Worm (Caenorhabditis elegans): ENCODE data around the gene ZK899.5.
A peak's percentile ranks its signal among the peaks of the same experiment; 100 is the strongest.

Gene ZK899.5

DNA sequence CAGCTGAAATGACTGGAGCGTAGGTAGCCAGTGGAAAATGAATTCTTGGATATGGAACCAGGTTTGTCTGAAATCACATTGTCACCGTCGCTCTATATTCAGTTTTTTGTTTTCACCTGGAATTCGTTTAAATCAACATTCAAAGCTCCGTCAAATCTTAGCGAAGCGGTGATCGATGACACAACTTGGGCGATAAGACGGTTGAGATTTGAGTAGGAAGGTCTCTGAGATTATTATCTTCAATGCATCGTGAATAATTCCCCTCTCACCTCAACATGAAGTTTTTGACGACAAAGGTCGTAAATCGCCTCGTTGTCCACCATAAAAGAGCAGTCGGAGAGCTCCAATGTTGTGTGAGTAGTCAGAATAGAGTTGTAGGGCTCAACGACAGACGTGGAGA lies 4.2 kb downstream of the ZK899.5 start:
- TF ChIP-seq tbx-7 (tag; optimal IDR thresholded peaks at IDR 0.05) (no peak), lin-11 (tag; optimal IDR thresholded peaks at IDR 0.05) (no peak), Y22D7AL.16 (tag; optimal IDR thresholded peaks at IDR 0.05) (no peak), hlh-15 (tag; optimal IDR thresholded peaks at IDR 0.05) (no peak), fax-1 (tag; optimal IDR thresholded peaks at IDR 0.05) (no peak)

- TF ChIP-seq elt-2 (tag; optimal IDR thresholded peaks at IDR 0.05) (peak; percentile 63), lim-6 (tag; optimal IDR thresholded peaks at IDR 0.05) (no peak), ttx-3 (tag; optimal IDR thresholded peaks at IDR 0.05) (no peak), pha-2 (tag; optimal IDR thresholded peaks at IDR 0.05) (no peak)
Observed at ce11 chrX:9452483-9453198, 8.1 kb downstream of the ZK899.5 start, which contains the start of gene ZK899.3. Gene ZK899.3 (plus strand): TSS chrX:9453148.

DNA sequence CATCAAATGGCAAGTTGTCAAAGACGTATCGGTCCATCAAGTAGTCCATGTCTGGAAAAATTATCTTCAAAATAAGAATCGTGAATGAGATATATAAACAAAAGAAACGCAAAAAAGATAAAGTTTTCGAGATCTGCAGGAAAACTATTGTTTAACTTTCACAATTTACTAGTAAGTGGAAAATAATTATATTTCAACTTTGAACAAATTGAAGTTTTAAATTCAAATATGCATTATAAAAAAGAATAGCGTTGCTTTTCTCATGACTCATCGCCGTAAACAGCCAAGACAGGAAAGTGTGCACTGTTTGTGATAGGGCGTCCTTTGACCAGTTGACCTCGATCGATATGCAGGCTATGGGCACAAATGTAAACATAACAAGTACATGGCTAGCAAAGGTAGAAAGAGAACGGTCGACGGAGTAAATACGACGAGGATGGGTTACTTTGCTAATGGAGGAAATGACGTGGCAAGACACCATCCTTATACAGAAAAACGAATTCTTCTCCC lies 8.7 kb downstream of the ZK899.5 start, which contains the start of gene ZK899.2:
Gene ZK899.2 (minus strand): TSS at position 51 of the 510 bp plus-strand sequence.
- TF ChIP-seq hlh-30 (tag; optimal IDR thresholded peaks at IDR 0.05; ENCODE audit: insufficient read depth) (no peak), hlh-8 (tag; optimal IDR thresholded peaks at IDR 0.05) (no peak), tbx-7 (tag; optimal IDR thresholded peaks at IDR 0.05) (no peak)

- TF ChIP-seq sox-4 (tag; optimal IDR thresholded peaks at IDR 0.05), result no peak
- no peak for TF ChIP-seq unc-86 (tag; optimal IDR thresholded peaks at IDR 0.05)
- TF ChIP-seq ceh-19 (GFP tag; optimal IDR thresholded peaks at IDR 0.05), result no peak
- TF ChIP-seq elt-4 (tag; optimal IDR thresholded peaks at IDR 0.05), result no peak
- no peak for TF ChIP-seq T23F11.4 (GFP tag; optimal IDR thresholded peaks at IDR 0.05)
- TF ChIP-seq che-1 (tag; optimal IDR thresholded peaks at IDR 0.05), result no peak
- TF ChIP-seq ceh-31 (tag; optimal IDR thresholded peaks at IDR 0.05), result no peak
- no peak for TF ChIP-seq tbx-7 (tag; optimal IDR thresholded peaks at IDR 0.05)
Observed at ce11 chrX:9449330-9449729, 11.4 kb downstream of the ZK899.5 start, which contains the start of gene ZK899.7. Gene ZK899.7 (minus strand): TSS chrX:9449430.

ce11 chrX:9446177-9446694 lies 14.5 kb downstream of the ZK899.5 start, which contains the start of gene ZK899.1:
Gene ZK899.1 (plus strand): TSS chrX:9446644.
- TF ChIP-seq elt-4 (tag; optimal IDR thresholded peaks at IDR 0.05) (no peak), elt-2 (tag; optimal IDR thresholded peaks at IDR 0.05) (peak; percentile 49), pat-9 (tag; optimal IDR thresholded peaks at IDR 0.05) (no peak), fkh-6 (tag; optimal IDR thresholded peaks at IDR 0.05) (no peak), ceh-22 (tag; optimal IDR thresholded peaks at IDR 0.05) (no peak)

DNA sequence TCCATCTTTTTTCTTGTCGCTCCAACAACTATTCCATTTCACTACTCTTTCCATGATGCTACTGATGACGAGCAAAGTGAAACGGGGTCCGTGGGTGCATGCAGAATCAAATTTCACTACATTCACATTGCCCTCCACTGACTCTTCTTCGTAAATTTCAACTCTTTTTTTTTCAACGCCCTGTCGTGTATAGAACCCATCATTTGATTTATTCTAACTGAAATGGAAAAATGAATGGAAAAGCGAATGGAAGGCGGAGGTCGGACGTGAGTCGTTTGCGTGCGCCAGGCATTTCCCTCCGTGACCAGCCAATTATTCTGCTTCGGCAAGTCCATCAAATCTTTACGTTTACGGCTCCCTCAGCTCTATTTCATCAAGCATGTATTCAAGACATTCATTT lies 16.9 kb downstream of the ZK899.5 start:
- TF ChIP-seq pax-1 (tag; optimal IDR thresholded peaks at IDR 0.05) (no peak), unc-42 (tag; optimal IDR thresholded peaks at IDR 0.05) (peak; percentile 57)

DNA sequence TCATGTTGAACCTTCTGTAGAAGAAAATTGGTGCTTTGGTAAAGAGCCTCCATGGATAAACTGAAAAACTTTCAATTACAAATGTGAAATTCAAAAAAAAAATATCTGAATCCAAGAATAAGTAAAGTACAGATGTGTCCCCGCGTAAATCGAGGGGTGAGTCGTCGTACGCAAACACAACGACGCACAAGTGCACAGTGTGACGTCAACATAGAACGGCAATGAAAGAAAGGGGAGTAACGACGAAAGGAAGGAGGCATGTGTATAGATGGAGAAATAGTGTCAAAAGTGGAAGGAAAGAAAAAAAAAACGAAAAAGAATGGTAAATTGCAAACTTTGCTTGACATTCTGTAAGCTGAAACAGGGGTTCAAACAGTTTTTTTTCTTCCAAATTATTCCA lies 19.2 kb downstream of the ZK899.5 start, which contains the start of gene memb-1:
Gene memb-1 (minus strand): TSS at position 60 of the 400 bp plus-strand sequence.
- TF ChIP-seq eyg-1 (tag; optimal IDR thresholded peaks at IDR 0.05), result no peak
- TF ChIP-seq C08G9.2 (tag; optimal IDR thresholded peaks at IDR 0.05), result peak; percentile 47
- peak; percentile 29 for TF ChIP-seq tbx-2 (tag; optimal IDR thresholded peaks at IDR 0.05)
- no peak for TF ChIP-seq mec-3 (tag; optimal IDR thresholded peaks at IDR 0.05; ENCODE audit: borderline replicate concordance)
- TF ChIP-seq ref-2 (tag; optimal IDR thresholded peaks at IDR 0.05), result peak; percentile 21
- TF ChIP-seq unc-42 (tag; optimal IDR thresholded peaks at IDR 0.05), result peak; percentile 42
- TF ChIP-seq ceh-31 (tag; optimal IDR thresholded peaks at IDR 0.05), result peak; percentile 63
- no peak for TF ChIP-seq ceh-9 (tag; optimal IDR thresholded peaks at IDR 0.05)
- TF ChIP-seq pha-2 (tag; optimal IDR thresholded peaks at IDR 0.05), result no peak
- TF ChIP-seq ceh-14 (tag; optimal IDR thresholded peaks at IDR 0.05), result peak; percentile 2
- no peak for TF ChIP-seq nhr-11 (tag; optimal IDR thresholded peaks at IDR 0.05)
- TF ChIP-seq hlh-6 (tag; optimal IDR thresholded peaks at IDR 0.05), result no peak
- TF ChIP-seq ceh-34 (tag; optimal IDR thresholded peaks at IDR 0.05), result peak; percentile 7
- peak; percentile 67 for TF ChIP-seq sdc-2 (tag; optimal IDR thresholded peaks at IDR 0.05)
- peak; percentile 30 for TF ChIP-seq elt-2 (tag; optimal IDR thresholded peaks at IDR 0.05)
- TF ChIP-seq Y22D7AL.16 (tag; optimal IDR thresholded peaks at IDR 0.05), result no peak
